Fruit fly (Drosophila melanogaster): ENCODE results near the gene CG43085.

DNA sequence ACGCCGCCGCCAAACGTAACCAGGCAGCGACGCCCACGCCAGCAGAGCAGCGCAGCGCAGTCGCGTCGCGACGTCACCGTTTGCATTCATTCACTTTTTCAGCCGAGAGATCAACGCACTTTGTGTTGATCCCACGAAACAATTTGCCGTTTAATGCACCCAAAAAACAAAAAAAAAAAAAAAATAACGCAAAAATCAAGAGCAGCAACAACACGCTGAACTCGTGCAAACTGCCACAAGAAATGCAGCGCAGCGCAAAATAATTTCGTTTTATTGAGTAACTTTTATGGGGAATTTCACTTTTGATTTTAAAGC lies 37.5 kb downstream of the CG43085 start:
- TF ChIP-seq EcR (GFP tag; optimal IDR thresholded peaks at IDR 0.05) (peak; percentile 43 to 81), psq (optimal IDR thresholded peaks at IDR 0.05) (no peak), CG8478 (optimal IDR thresholded peaks at IDR 0.05) (no peak), usp (GFP tag; optimal IDR thresholded peaks at IDR 0.05) (no peak)

All from whole organism.